Fruit fly (Drosophila melanogaster): ENCODE measurements around the gene CG15412.

CG15412 gene

dm6 chr2L:3351575-3352219, 23.8 kb downstream of the CG15412 start (continued):
- TF ChIP-seq Blimp-1 (GFP tag; optimal IDR thresholded peaks at IDR 0.05) (no peak), cyc (GFP tag; optimal IDR thresholded peaks at IDR 0.05) (peak; percentile 11), CG8319 (GFP tag; optimal IDR thresholded peaks at IDR 0.05) (no peak), CG9139 (GFP tag; optimal IDR thresholded peaks at IDR 0.05) (peak; percentile 4), fd59A (GFP tag; optimal IDR thresholded peaks at IDR 0.05) (peak; percentile 63), Eip78C (GFP tag) (peak; percentile 91), CG34406 (GFP tag; optimal IDR thresholded peaks at IDR 0.05) (peak; percentile 5), Smox (GFP tag; optimal IDR thresholded peaks at IDR 0.05) (no peak), esn (GFP tag; optimal IDR thresholded peaks at IDR 0.05) (peak; percentile 19), CG8119 (GFP tag; IDR thresholded peaks at IDR 0.05) (0 out of 3 replicates have a peak, but pooled peaks have one; percentile 33), Ets21C (GFP tag; optimal IDR thresholded peaks at IDR 0.05) (no peak), CG11902 (GFP tag; optimal IDR thresholded peaks at IDR 0.05) (no peak), Sox14 (GFP tag; optimal IDR thresholded peaks at IDR 0.05) (peak; percentile 27), CG31627 (GFP tag; optimal IDR thresholded peaks at IDR 0.05) (peak; percentile 12), spab (GFP tag; optimal IDR thresholded peaks at IDR 0.05) (peak; percentile 52), Hr4 (GFP tag; optimal IDR thresholded peaks at IDR 0.05) (no peak), CG1621 (tag; optimal IDR thresholded peaks at IDR 0.05) (peak; percentile 41), Hr39 (GFP tag; optimal IDR thresholded peaks at IDR 0.05) (peak; percentile 25), CG32006 (GFP tag; optimal IDR thresholded peaks at IDR 0.05) (peak; percentile 20), CG3919 (GFP tag; optimal IDR thresholded peaks at IDR 0.05) (peak; percentile 52), Gug (GFP tag; IDR thresholded peaks at IDR 0.05) (no peak), CG10669 (GFP tag; optimal IDR thresholded peaks at IDR 0.05) (peak; percentile 62), CG16779 (tag; optimal IDR thresholded peaks at IDR 0.05) (no peak), CG6854 (GFP tag; optimal IDR thresholded peaks at IDR 0.05) (no peak), fkh (GFP tag; optimal IDR thresholded peaks at IDR 0.05) (no peak), eg (GFP tag; IDR thresholded peaks at IDR 0.05) (no peak), acj6 (GFP tag; optimal IDR thresholded peaks at IDR 0.05) (peak; percentile 27), CG15336 (GFP tag; IDR thresholded peaks at IDR 0.05) (no peak), CG4318 (GFP tag; optimal IDR thresholded peaks at IDR 0.05) (no peak), dac (GFP tag; optimal IDR thresholded peaks at IDR 0.05) (no peak), fd85E (GFP tag; optimal IDR thresholded peaks at IDR 0.05) (no peak), CG6276 (GFP tag; optimal IDR thresholded peaks at IDR 0.05) (no peak), svp (GFP tag) (peak; percentile 66), CG11294 (GFP tag; IDR thresholded peaks at IDR 0.05) (no peak)

dm6 chr2L:3348146-3348747, 27.3 kb downstream of the CG15412 start:
- TF ChIP-seq CG9139 (GFP tag; optimal IDR thresholded peaks at IDR 0.05) (peak; percentile 86), Eip93F (GFP tag; optimal IDR thresholded peaks at IDR 0.05) (no peak), CG4318 (GFP tag; optimal IDR thresholded peaks at IDR 0.05) (peak; percentile 85), CG6792 (GFP tag; optimal IDR thresholded peaks at IDR 0.05) (peak; percentile 95), CG1621 (tag; optimal IDR thresholded peaks at IDR 0.05) (peak; percentile 93), CG6854 (GFP tag; optimal IDR thresholded peaks at IDR 0.05) (peak; percentile 77), CG3919 (GFP tag; optimal IDR thresholded peaks at IDR 0.05) (peak; percentile 93), Ets96B (tag; optimal IDR thresholded peaks at IDR 0.05) (peak; percentile 93), vri (GFP tag; optimal IDR thresholded peaks at IDR 0.05) (peak; percentile 89), dsx (GFP tag; optimal IDR thresholded peaks at IDR 0.05; ENCODE audit: poor library complexity, severe bottlenecking) (peak; percentile 89), ss (GFP tag; optimal IDR thresholded peaks at IDR 0.05) (peak; percentile 83 to 91), CG6276 (GFP tag; optimal IDR thresholded peaks at IDR 0.05) (peak; percentile 86), pdm3 (GFP tag; optimal IDR thresholded peaks at IDR 0.05) (peak; percentile 97), spab (GFP tag; optimal IDR thresholded peaks at IDR 0.05) (peak; percentile 91), CG6163 (GFP tag; IDR thresholded peaks at IDR 0.05) (peak; percentile 98), fkh (GFP tag; optimal IDR thresholded peaks at IDR 0.05) (peak; percentile 37), Hr39 (GFP tag; optimal IDR thresholded peaks at IDR 0.05) (peak; percentile 91), CG11294 (GFP tag; IDR thresholded peaks at IDR 0.05) (peak; percentile 96), Smox (GFP tag; optimal IDR thresholded peaks at IDR 0.05) (peak; percentile 84), cyc (GFP tag; optimal IDR thresholded peaks at IDR 0.05) (peak; percentile 80), Sox14 (GFP tag; optimal IDR thresholded peaks at IDR 0.05) (peak; percentile 96), Sox15 (GFP tag; optimal IDR thresholded peaks at IDR 0.05) (peak; percentile 87), Met (GFP tag; optimal IDR thresholded peaks at IDR 0.05) (peak; percentile 83), CG6808 (GFP tag; optimal IDR thresholded peaks at IDR 0.05) (peak; percentile 88), CG3032 (tag; optimal IDR thresholded peaks at IDR 0.05) (peak; percentile 91), dac (GFP tag; optimal IDR thresholded peaks at IDR 0.05) (peak; percentile 90), achi (GFP tag; optimal IDR thresholded peaks at IDR 0.05) (peak; percentile 95), esn (GFP tag; optimal IDR thresholded peaks at IDR 0.05) (peak; percentile 95), CG8119 (GFP tag; IDR thresholded peaks at IDR 0.05) (peak; percentile 96)
